Worm (Caenorhabditis elegans) whole organism, early embryonic: ENCODE data around the gene F13H8.6.

Source experiments
- ceh-13 ChIP-seq: fragments of 200-800 bp; sonication (Bioruptor generic); optimal IDR thresholded peaks from 2 replicates; lab custom pipeline; 2018; ENCODE audit warnings: mild to moderate bottlenecking, missing genetic modification characterization, missing compliant biosample characterization
- hmbx-1 ChIP-seq: sonication (generic microtip); optimal IDR thresholded peaks from 2 replicates; lab custom pipeline; 2016; ENCODE audit warnings: mild to moderate bottlenecking, missing genetic modification characterization, missing compliant biosample characterization
- tra-4 ChIP-seq: sonication (generic microtip); optimal IDR thresholded peaks from 2 replicates; lab custom pipeline; 2017; ENCODE audit warnings: missing genetic modification characterization, missing compliant biosample characterization

DNA sequence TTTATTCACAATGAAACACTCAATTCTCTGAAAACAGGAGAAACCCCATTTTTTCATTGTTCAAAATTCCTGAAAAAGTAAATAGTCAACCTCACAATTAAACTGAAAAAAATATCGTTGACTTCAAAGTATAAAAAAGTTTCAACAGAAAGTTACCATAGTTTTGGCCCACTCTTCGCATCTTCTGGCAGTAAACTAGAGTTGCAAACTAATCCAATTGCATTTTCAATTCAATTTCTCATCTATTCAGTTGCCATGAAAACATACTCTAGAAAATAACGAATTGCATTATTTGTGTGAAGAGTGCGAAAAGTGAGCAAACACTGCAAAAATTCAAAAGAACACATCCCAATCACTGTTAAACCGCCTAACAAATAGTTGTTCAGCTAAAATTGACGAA is 23.1 kb downstream of the F13H8.6 start, which contains the start of gene F13H8.3:
- no peak for TF ChIP-seq tra-4 (tag; lab: Kevin White, UChicago)
- no peak for TF ChIP-seq hmbx-1 (tag; lab: Kevin White, UChicago)
- TF ChIP-seq ceh-13 (GFP tag; lab: Kevin White, UChicago), result no peak
